Worm (Caenorhabditis elegans) whole organism, L2 larva: Measurements from ENCODE around the gene F54D5.15.

Source experiments
- F13H6.1 ChIP-seq: sonication (generic microtip); optimal IDR thresholded peaks from 2 replicates; lab custom pipeline; 2016; ENCODE audit warnings: missing genetic modification characterization, missing compliant biosample characterization
- R02D3.7 ChIP-seq: fragments of 150-350 bp; optimal IDR thresholded peaks from 2 replicates; lab custom pipeline; 2014; ENCODE audit warnings: missing biosample characterization, missing genetic modification characterization
- blmp-1 ChIP-seq: sonication (generic microtip); optimal IDR thresholded peaks from 2 replicates; lab custom pipeline; 2017; ENCODE audit warnings: missing genetic modification characterization, mild to moderate bottlenecking, missing compliant biosample characterization, antibody characterized with exemption, moderate library complexity; ENCODE audit not compliant: insufficient read depth
- fos-1 ChIP-seq: fragments of 150-350 bp; optimal IDR thresholded peaks from 2 replicates; lab custom pipeline; 2014; ENCODE audit warnings: missing biosample characterization, missing genetic modification characterization
- nhr-237 ChIP-seq: fragments of 150-350 bp; optimal IDR thresholded peaks from 2 replicates; lab custom pipeline; 2014; ENCODE audit warnings: missing biosample characterization, missing genetic modification characterization
- nhr-25 ChIP-seq: fragments of 150-350 bp; sonication (generic microtip); optimal IDR thresholded peaks from 3 replicates; lab custom pipeline; 2014; ENCODE audit warnings: missing biosample characterization, missing genetic modification characterization
- ztf-11 ChIP-seq: sonication (generic microtip); optimal IDR thresholded peaks from 2 replicates; lab custom pipeline; 2017; ENCODE audit warnings: missing biosample characterization, missing genetic modification characterization

DNA sequence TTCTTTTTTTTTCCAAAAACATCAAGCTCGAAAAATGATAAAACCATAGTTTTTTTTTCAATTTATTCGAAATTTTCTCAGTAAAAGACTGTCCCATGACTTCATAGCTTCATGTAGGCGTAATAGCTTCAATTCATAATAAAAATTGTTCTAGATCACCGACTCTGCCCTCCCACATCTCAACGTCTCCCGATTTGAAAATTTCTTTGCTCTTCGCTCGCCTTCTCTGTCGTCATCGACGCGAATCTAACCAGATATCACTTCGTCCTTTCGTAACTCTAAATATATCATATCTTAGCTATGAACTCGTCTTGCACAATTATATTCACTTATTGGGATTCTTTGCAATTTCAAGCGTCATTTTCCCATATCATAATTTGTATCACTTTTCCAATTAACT, 49.3 kb downstream of the F54D5.15 start, which contains the start of gene srh-44:
- TF ChIP-seq nhr-25 (tag; lab: Kevin White, UChicago) (no peak), R02D3.7 (tag; lab: Kevin White, UChicago) (no peak), blmp-1 (no peak), nhr-237 (tag; lab: Kevin White, UChicago) (no peak), F13H6.1 (tag; lab: Kevin White, UChicago) (no peak), ztf-11 (no peak), fos-1 (tag; lab: Kevin White, UChicago) (no peak)
